Worm (Caenorhabditis elegans) whole organism, L4 larva: ENCODE results near the gene clec-217.

ENCODE experiments used
- egl-27 ChIP-seq: sonication (generic microtip); optimal IDR thresholded peaks from 3 replicates; lab custom pipeline; 2017; ENCODE audit warnings: missing biosample characterization, missing genetic modification reagents, missing genetic modification characterization
- lir-3 ChIP-seq: sonication (generic microtip); optimal IDR thresholded peaks from 2 replicates; lab custom pipeline; 2016; ENCODE audit warnings: mild to moderate bottlenecking, missing genetic modification characterization, missing compliant biosample characterization
- nhr-48 ChIP-seq: sonication (generic microtip); optimal IDR thresholded peaks from 2 replicates; lab custom pipeline; 2016; ENCODE audit warnings: mild to moderate bottlenecking, missing genetic modification characterization, missing compliant biosample characterization
- sdz-12 ChIP-seq: fragments of 200-800 bp; sonication (Bioruptor generic); optimal IDR thresholded peaks from 2 replicates; lab custom pipeline; 2018; ENCODE audit warnings: mild to moderate bottlenecking, missing genetic modification characterization, missing compliant biosample characterization
- tra-1 ChIP-seq: fragments of 200-800 bp; sonication (Bioruptor generic); IDR thresholded peaks from 2 replicates; pipeline ENCODE4 v1.3.6; 2022; ENCODE audit warnings: missing genetic modification reagents, missing genetic modification characterization, missing compliant biosample characterization
- ztf-11 ChIP-seq: fragments of 150-350 bp; optimal IDR thresholded peaks from 2 replicates; lab custom pipeline; 2014; ENCODE audit warnings: missing biosample characterization, missing genetic modification characterization

DNA sequence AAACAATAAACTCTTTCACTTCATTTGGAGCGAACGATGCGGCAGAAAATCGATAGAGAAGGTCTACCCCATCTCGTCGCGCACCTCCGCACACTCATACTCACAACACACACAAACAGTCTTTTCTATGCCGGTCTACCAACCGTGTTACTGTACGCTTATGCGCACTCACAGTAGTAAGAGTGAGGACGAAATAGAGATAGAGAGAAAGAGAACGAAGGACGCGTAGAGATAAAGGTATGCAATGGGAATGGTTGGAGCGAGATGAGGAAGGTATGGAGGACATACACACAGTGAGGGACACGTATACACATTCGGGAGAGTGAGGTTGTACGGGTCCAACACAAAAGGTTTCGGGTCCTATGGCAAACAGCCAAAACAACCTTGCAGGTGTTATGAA lies 20.2 kb upstream of the clec-217 start:
- no peak for TF ChIP-seq ztf-11 (tag; lab: Kevin White, UChicago)
- TF ChIP-seq nhr-48 (tag; lab: Kevin White, UChicago): no peak
- TF ChIP-seq tra-1 (GFP tag; lab: Robert Waterston, UW): no peak
- TF ChIP-seq lir-3: no peak
- TF ChIP-seq egl-27 (tag; lab: Kevin White, UChicago): no peak
- no peak for TF ChIP-seq sdz-12 (GFP tag; lab: Kevin White, UChicago)
